Fruit fly (Drosophila melanogaster) S2 (cell line): ENCODE measurements around the gene CG12661.

Experiments
- CG8478 ChIP-seq: fragments of >200 bp; optimal IDR thresholded peaks from 2 replicates; lab custom pipeline; 2018
- CTCF ChIP-seq, 2 experiments: fragments of >200 bp; optimal IDR thresholded peaks; 2 replicates each; lab custom pipeline; 2018

DNA sequence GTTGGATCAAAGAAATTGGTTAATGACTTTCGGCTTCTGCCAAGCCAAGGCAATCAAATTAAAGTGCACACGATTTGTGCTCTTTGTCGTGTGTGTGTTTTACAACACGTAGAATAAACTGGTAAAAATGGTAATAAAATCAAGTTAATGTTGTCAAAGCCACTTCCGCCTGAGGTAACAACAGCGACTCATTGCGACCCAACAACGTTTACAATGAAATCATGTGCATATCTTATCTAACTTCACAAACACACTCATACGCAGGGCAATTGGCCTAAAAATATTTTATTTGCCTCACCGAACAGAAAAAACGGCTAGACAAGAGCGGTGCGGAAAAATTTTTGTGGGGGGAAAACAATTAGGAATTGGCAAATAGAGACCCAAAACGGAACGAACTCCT lies 38.3 kb downstream of the CG12661 start:
- TF ChIP-seq CG8478 (lab: Kevin White, UChicago) (no peak), CTCF (optimal IDR thresholded peaks at IDR 0.05; lab: Kevin White, UChicago) (no peak)
